Worm (Caenorhabditis elegans) whole organism, L1 larva: ENCODE data around the gene fbxa-31.
"Not testable (repeated sequence)": the region's sequence is repeated elsewhere in the genome, so short reads cannot be mapped to it uniquely, and the experiment has no call there.

Experiments
- fkh-4 ChIP-seq: sonication (generic microtip); optimal IDR thresholded peaks from 2 replicates; lab custom pipeline; 2016; ENCODE audit warnings: missing compliant biosample characterization, missing genetic modification characterization, borderline replicate concordance
- lin-13 ChIP-seq: fragments of 150-350 bp; optimal IDR thresholded peaks from 2 replicates; lab custom pipeline; 2014; ENCODE audit warnings: missing biosample characterization, missing genetic modification reagents, missing genetic modification characterization
- lin-35 ChIP-seq, 2 experiments: fragments of 150-350 bp; optimal IDR thresholded peaks; 2 replicates each; lab custom pipeline; 2014; ENCODE audit warnings: missing biosample characterization in 2 of 2, missing genetic modification characterization in 2 of 2, missing genetic modification reagents in 2 of 2
- nhr-11 ChIP-seq: fragments of 150-350 bp; optimal IDR thresholded peaks from 2 replicates; lab custom pipeline; 2014; ENCODE audit warnings: missing biosample characterization, missing genetic modification characterization

DNA sequence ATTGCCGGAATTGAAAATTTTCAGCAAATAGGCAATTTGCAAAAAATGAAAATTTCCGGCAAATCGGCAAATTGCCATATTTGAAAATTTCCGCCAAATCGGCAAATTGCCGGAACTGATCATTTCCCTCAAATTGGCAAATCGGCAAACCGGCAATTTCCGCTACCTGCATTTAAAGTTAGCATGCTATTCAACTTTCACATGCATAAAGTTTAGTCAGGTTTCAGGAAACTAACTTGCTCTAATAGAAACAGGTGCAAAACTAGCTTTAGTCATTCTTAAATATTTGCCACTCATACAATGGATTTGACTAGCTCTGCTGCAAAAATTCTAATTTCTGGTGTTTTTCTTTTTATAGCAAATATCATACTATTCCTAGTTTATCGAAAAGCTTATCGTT, 7.5 kb downstream of the fbxa-31 start, which contains the start of gene srz-9:
- not testable (repeated sequence) for TF ChIP-seq nhr-11; lin-13 (GFP tag; lab: Kevin White, UChicago); lin-35 (GFP tag; optimal IDR thresholded peaks at IDR 0.05; lab: Kevin White, UChicago); fkh-4 (tag; lab: Kevin White, UChicago)
